Worm (Caenorhabditis elegans): ENCODE data around the gene C46A5.1.
A peak's percentile ranks its signal among the peaks of the same experiment; 100 is the strongest.

The C46A5.1 gene

ce11 chrIV:7800338-7800737 is 36.6 kb downstream of the C46A5.1 start:
- TF ChIP-seq aly-2 (tag; optimal IDR thresholded peaks at IDR 0.05) (no peak), fkh-4 (tag; optimal IDR thresholded peaks at IDR 0.05; ENCODE audit: borderline replicate concordance) (no peak), lin-39 (tag; optimal IDR thresholded peaks at IDR 0.05) (no peak)

- no peak for TF ChIP-seq zag-1 (tag; optimal IDR thresholded peaks at IDR 0.05)
- no peak for TF ChIP-seq pag-3 (tag; optimal IDR thresholded peaks at IDR 0.05; ENCODE audit: borderline replicate concordance, insufficient read depth)
- TF ChIP-seq fkh-4 (tag; optimal IDR thresholded peaks at IDR 0.05; ENCODE audit: borderline replicate concordance): no peak
- no peak for TF ChIP-seq ztf-4 (tag; optimal IDR thresholded peaks at IDR 0.05)
- no peak for TF ChIP-seq tlp-1 (tag; optimal IDR thresholded peaks at IDR 0.05)
- TF ChIP-seq ceh-8 (GFP tag; optimal IDR thresholded peaks at IDR 0.05): no peak
- TF ChIP-seq fkh-8 (tag; optimal IDR thresholded peaks at IDR 0.05): no peak
- no peak for TF ChIP-seq ets-5 (GFP tag; IDR thresholded peaks at IDR 0.05)
- no peak for TF ChIP-seq nhr-12 (tag; optimal IDR thresholded peaks at IDR 0.05)
- TF ChIP-seq sup-37 (GFP tag; optimal IDR thresholded peaks at IDR 0.05): no peak
- no peak for TF ChIP-seq skn-1 (tag; optimal IDR thresholded peaks at IDR 0.05)
- no peak for TF ChIP-seq nhr-28 (tag; optimal IDR thresholded peaks at IDR 0.05)
- no peak for TF ChIP-seq ama-1 (optimal IDR thresholded peaks at IDR 0.05)
- TF ChIP-seq lin-14 (GFP tag; optimal IDR thresholded peaks at IDR 0.05): no peak
Observed at ce11 chrIV:7803250-7803649, 39.5 kb downstream of the C46A5.1 start, which contains the start of gene C33H5.16. Gene C33H5.16 (minus strand): TSS chrIV:7803350.

DNA sequence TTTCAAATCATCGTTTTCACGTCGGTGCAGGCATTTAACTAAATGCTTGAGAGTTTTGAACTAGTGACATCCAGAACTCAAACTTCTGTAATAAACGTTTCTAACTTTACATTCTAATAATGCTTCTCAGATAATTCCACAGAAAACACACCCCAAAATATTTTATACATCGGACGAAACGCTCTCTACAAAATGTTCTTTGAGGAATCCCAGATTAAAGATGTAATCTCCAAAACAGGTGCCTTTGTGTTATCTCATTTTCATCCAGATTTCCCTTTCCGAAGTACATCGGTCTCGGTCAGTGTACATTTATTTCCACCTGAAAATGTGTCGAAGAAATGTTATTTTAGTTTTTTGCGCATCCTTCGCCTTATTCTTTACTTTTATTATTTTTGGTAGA is 41.0 kb downstream of the C46A5.1 start, which contains the start of gene C33H5.2:
Gene C33H5.2, plus strand, starts transcription at position 301 of the 400 bp plus-strand sequence.
- no peak for TF ChIP-seq elt-2 (tag; optimal IDR thresholded peaks at IDR 0.05)
- TF ChIP-seq ceh-8 (GFP tag; optimal IDR thresholded peaks at IDR 0.05): no peak
- no peak for TF ChIP-seq nhr-19 (GFP tag; conservative IDR thresholded peaks at IDR 0.05)
- no peak for TF ChIP-seq irx-1 (tag; optimal IDR thresholded peaks at IDR 0.05)
- no peak for TF ChIP-seq nhr-12 (tag; optimal IDR thresholded peaks at IDR 0.05)
- TF ChIP-seq hlh-4 (tag; optimal IDR thresholded peaks at IDR 0.05): no peak
- TF ChIP-seq ces-1 (GFP tag; optimal IDR thresholded peaks at IDR 0.05): no peak
- peak; percentile 37 for TF ChIP-seq blmp-1 (tag; optimal IDR thresholded peaks at IDR 0.05)

DNA sequence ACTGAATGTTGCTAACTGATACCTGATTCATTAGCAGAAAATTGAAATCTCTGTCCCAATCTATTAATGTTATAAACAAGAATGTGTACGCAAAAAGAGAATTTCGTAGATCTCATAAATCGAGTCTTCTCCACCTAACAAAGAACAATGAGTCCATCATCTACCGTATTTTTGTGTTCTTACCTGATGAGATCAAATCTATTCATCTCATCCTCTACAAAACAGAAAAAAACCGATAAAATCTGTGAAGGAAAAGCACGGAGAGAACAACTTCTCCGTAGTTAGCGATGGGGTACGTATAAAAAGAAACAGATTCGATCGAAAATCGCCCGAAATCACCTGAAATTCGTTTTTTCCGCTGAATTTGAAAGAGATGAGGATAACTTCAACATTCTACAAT is 44.9 kb downstream of the C46A5.1 start, which contains the start of gene C33H5.1:
Gene C33H5.1, plus strand, starts transcription at position 330 of the 400 bp plus-strand sequence.
- TF ChIP-seq blmp-1 (tag; optimal IDR thresholded peaks at IDR 0.05): peak; percentile 10
- no peak for TF ChIP-seq nhr-77 (tag; optimal IDR thresholded peaks at IDR 0.05)
- no peak for TF ChIP-seq efl-1 (optimal IDR thresholded peaks at IDR 0.05)
- peak in 1 of 2 experiments; percentile 53 for TF ChIP-seq efl-1 (GFP tag; optimal IDR thresholded peaks at IDR 0.05 in 1 of 2)

- TF ChIP-seq lin-35 (GFP tag; optimal IDR thresholded peaks at IDR 0.05) (no peak), nhr-84 (tag; optimal IDR thresholded peaks at IDR 0.05) (no peak), zag-1 (tag; optimal IDR thresholded peaks at IDR 0.05) (no peak), nhr-77 (tag; optimal IDR thresholded peaks at IDR 0.05) (no peak), ceh-63 (GFP tag; optimal IDR thresholded peaks at IDR 0.05) (no peak), lin-15B (tag; optimal IDR thresholded peaks at IDR 0.05) (no peak), snpc-4 (tag; optimal IDR thresholded peaks at IDR 0.05) (no peak), lin-39 (tag; optimal IDR thresholded peaks at IDR 0.05) (no peak), egl-27 (tag; optimal IDR thresholded peaks at IDR 0.05) (no peak), rnt-1 (tag; optimal IDR thresholded peaks at IDR 0.05) (no peak), lir-3 (tag; optimal IDR thresholded peaks at IDR 0.05; ENCODE audit: poor library complexity) (no peak)
Observed at ce11 chrIV:7812709-7813108, 49.0 kb downstream of the C46A5.1 start, which contains the start of gene zgpa-1. Gene zgpa-1 (minus strand): TSS chrIV:7812809.

DNA sequence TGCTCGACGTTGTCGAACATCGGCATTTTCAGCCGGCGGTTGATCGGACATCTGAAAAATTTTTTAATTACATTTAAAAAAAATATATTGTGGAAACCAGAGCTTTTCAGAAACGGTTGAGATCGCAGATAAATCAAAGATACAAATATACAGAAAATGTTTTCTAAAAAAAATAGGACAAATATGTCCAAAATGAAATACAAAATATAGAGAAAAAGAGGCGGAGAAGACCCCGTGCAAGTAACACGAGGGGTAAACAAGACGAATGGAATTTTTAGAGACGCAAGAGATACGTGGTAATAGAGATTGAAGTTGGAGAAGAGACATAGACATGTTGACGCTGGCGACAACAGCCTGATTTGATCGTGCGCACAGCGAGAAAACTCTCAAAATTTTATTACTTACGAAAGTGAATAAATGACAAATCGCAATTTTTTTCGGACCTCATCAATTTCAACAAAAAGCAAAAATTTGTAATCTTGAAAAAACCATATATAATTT is 52.0 kb downstream of the C46A5.1 start, which contains the start of gene cdgs-1:
Gene cdgs-1, minus strand, starts transcription at position 51 of the 501 bp plus-strand sequence.
- TF ChIP-seq C16A3.4 (tag; optimal IDR thresholded peaks at IDR 0.05) (peak; percentile 25), sup-37 (GFP tag; optimal IDR thresholded peaks at IDR 0.05) (no peak), jun-1 (tag; optimal IDR thresholded peaks at IDR 0.05) (no peak), xbp-1 (tag; optimal IDR thresholded peaks at IDR 0.05) (peak; percentile 18), nhr-84 (tag; optimal IDR thresholded peaks at IDR 0.05) (no peak), alr-1 (tag; optimal IDR thresholded peaks at IDR 0.05; ENCODE audit: borderline replicate concordance) (no peak), lin-35 (GFP tag; optimal IDR thresholded peaks at IDR 0.05) (peak; percentile 41 to 73), hlh-4 (tag; optimal IDR thresholded peaks at IDR 0.05) (no peak), ets-5 (GFP tag; IDR thresholded peaks at IDR 0.05) (no peak), efl-3 (GFP tag; optimal IDR thresholded peaks at IDR 0.05) (no peak), dsc-1 (tag; optimal IDR thresholded peaks at IDR 0.05) (peak; percentile 12), tbx-2 (tag; optimal IDR thresholded peaks at IDR 0.05) (peak; percentile 28), lin-15B (tag; optimal IDR thresholded peaks at IDR 0.05) (no peak), nhr-12 (tag; optimal IDR thresholded peaks at IDR 0.05) (no peak), swsn-7 (tag; optimal IDR thresholded peaks at IDR 0.05) (peak; percentile 28), nhr-20 (tag; optimal IDR thresholded peaks at IDR 0.05) (peak; percentile 73), pag-3 (tag; optimal IDR thresholded peaks at IDR 0.05; ENCODE audit: borderline replicate concordance, insufficient read depth) (no peak), unc-30 (tag; optimal IDR thresholded peaks at IDR 0.05) (no peak)

Measured in whole organism, L1 larva.